Worm (Caenorhabditis elegans): ENCODE results near the gene ZC53.22.

- TF ChIP-seq hmg-1.1 (GFP tag; IDR thresholded peaks at IDR 0.05) (no peak), lir-3 (tag; optimal IDR thresholded peaks at IDR 0.05) (no peak), ceh-28 (tag; optimal IDR thresholded peaks at IDR 0.05) (no peak), duxl-1 (tag; optimal IDR thresholded peaks at IDR 0.05; ENCODE audit: poor library complexity) (no peak), dmd-9 (GFP tag; IDR thresholded peaks at IDR 0.05) (no peak), nhr-102 (tag; optimal IDR thresholded peaks at IDR 0.05) (no peak), unc-62 (GFP tag; optimal IDR thresholded peaks at IDR 0.05 in 1 of 2) (peak in 1 of 2 experiments; percentile 95), unc-62 (tag; optimal IDR thresholded peaks at IDR 0.05) (no peak), mxl-3 (GFP tag; optimal IDR thresholded peaks at IDR 0.05) (no peak)
These were observed 13.2 kb upstream of the ZC53.22 start for ce11 chrX:1935438-1935837.

Data from whole organism, L4 larva.